Worm (Caenorhabditis elegans) whole organism, young adult: ENCODE data around the gene C17H11.1.

Experiments used
- B0035.1 ChIP-seq: sonication (generic microtip); optimal IDR thresholded peaks from 2 replicates; lab custom pipeline; 2016; ENCODE audit warnings: missing genetic modification characterization, mild to moderate bottlenecking, missing compliant biosample characterization, missing genotype, missing genetic modification reagents
- C06A6.2 ChIP-seq: fragments of 200-800 bp; sonication (Bioruptor generic); conservative IDR thresholded peaks from 2 replicates; pipeline ENCODE4 v1.3.6; 2022; ENCODE audit warnings: missing genetic modification characterization, missing compliant biosample characterization
- D2030.7 ChIP-seq: fragments of 200-800 bp; sonication (Bioruptor generic); IDR thresholded peaks from 2 replicates; pipeline ENCODE4 v1.3.6; 2022; ENCODE audit warnings: missing genetic modification reagents, missing genetic modification characterization, missing compliant biosample characterization
- F39B2.1 ChIP-seq: fragments of 200-800 bp; sonication (Bioruptor generic); IDR thresholded peaks from 2 replicates; pipeline ENCODE4 v1.3.6; 2022; ENCODE audit warnings: missing genetic modification reagents, missing genetic modification characterization, missing compliant biosample characterization
- T26A5.8 ChIP-seq: sonication (generic microtip); optimal IDR thresholded peaks from 2 replicates; lab custom pipeline; 2016; ENCODE audit warnings: missing genetic modification characterization, missing compliant biosample characterization
- Y53G8AR.9 ChIP-seq: fragments of 200-800 bp; sonication (Bioruptor generic); conservative IDR thresholded peaks from 2 replicates; pipeline ENCODE4 v1.3.6; 2022; ENCODE audit warnings: missing genetic modification reagents, missing genetic modification characterization, missing compliant biosample characterization
- Y67H2A.10 ChIP-seq: fragments of 200-800 bp; sonication (Bioruptor generic); conservative IDR thresholded peaks from 2 replicates; pipeline ENCODE4 v1.3.6; 2022; ENCODE audit warnings: missing genetic modification reagents, missing genetic modification characterization, missing compliant biosample characterization
- ZK185.1 ChIP-seq: sonication (generic microtip); optimal IDR thresholded peaks from 2 replicates; lab custom pipeline; 2016; ENCODE audit warnings: mild to moderate bottlenecking, missing genetic modification characterization, missing compliant biosample characterization; ENCODE audit not compliant: poor library complexity, severe bottlenecking
- akir-1 ChIP-seq: fragments of 200-800 bp; sonication (Bioruptor generic); optimal IDR thresholded peaks from 2 replicates; lab custom pipeline; 2018; ENCODE audit warnings: mild to moderate bottlenecking, missing genetic modification characterization, moderate library complexity, missing compliant biosample characterization
- aptf-2 ChIP-seq: fragments of 200-800 bp; sonication (Bioruptor generic); conservative IDR thresholded peaks from 2 replicates; pipeline ENCODE4 v1.3.6; 2022; ENCODE audit warnings: missing genetic modification reagents, missing genetic modification characterization, missing compliant biosample characterization
- atf-7 ChIP-seq: sonication (generic microtip); optimal IDR thresholded peaks from 2 replicates; lab custom pipeline; 2017; ENCODE audit warnings: mild to moderate bottlenecking, missing genetic modification characterization, missing compliant biosample characterization
- attf-3 ChIP-seq: fragments of 200-800 bp; sonication (Bioruptor generic); conservative IDR thresholded peaks from 2 replicates; pipeline ENCODE4 v1.3.6; 2022; ENCODE audit warnings: missing genetic modification reagents, missing genetic modification characterization, missing compliant biosample characterization
- attf-5 ChIP-seq: fragments of 200-800 bp; sonication (Bioruptor generic); optimal IDR thresholded peaks from 2 replicates; lab custom pipeline; 2018; ENCODE audit warnings: mild to moderate bottlenecking, missing genetic modification characterization, missing compliant biosample characterization
- bed-2 ChIP-seq: fragments of 200-800 bp; sonication (Bioruptor generic); IDR thresholded peaks from 2 replicates; pipeline ENCODE4 v1.3.6; 2022; ENCODE audit warnings: missing genetic modification reagents, missing genetic modification characterization, missing compliant biosample characterization
- ccch-3 ChIP-seq: fragments of 200-800 bp; sonication (Bioruptor generic); optimal IDR thresholded peaks from 2 replicates; lab custom pipeline; 2018; ENCODE audit warnings: mild to moderate bottlenecking, missing genetic modification characterization, missing compliant biosample characterization
- ceh-100 ChIP-seq: fragments of 200-800 bp; sonication (Bioruptor generic); IDR thresholded peaks from 2 replicates; pipeline ENCODE4 v1.3.6; 2022; ENCODE audit warnings: missing genetic modification reagents, missing genetic modification characterization, missing compliant biosample characterization
- ceh-79 ChIP-seq: sonication (generic microtip); optimal IDR thresholded peaks from 2 replicates; lab custom pipeline; 2017; ENCODE audit warnings: mild to moderate bottlenecking, missing genetic modification characterization, missing compliant biosample characterization
- ceh-91 ChIP-seq: fragments of 200-800 bp; sonication (Bioruptor generic); IDR thresholded peaks from 2 replicates; pipeline ENCODE4 v1.3.6; 2022; ENCODE audit warnings: missing genetic modification reagents, missing genetic modification characterization, missing compliant biosample characterization
- dpff-1 ChIP-seq: sonication (generic microtip); optimal IDR thresholded peaks from 2 replicates; lab custom pipeline; 2017; ENCODE audit warnings: mild to moderate bottlenecking, missing genetic modification characterization, missing compliant biosample characterization
- dpl-1 ChIP-seq: fragments of 150-350 bp; optimal IDR thresholded peaks from 2 replicates; lab custom pipeline; 2014; ENCODE audit warnings: missing biosample characterization, missing genetic modification reagents, missing genetic modification characterization
- egl-44 ChIP-seq: fragments of 200-800 bp; sonication (Bioruptor generic); IDR thresholded peaks from 2 replicates; pipeline ENCODE4 v1.3.6; 2022; ENCODE audit warnings: missing genetic modification reagents, missing genetic modification characterization, missing compliant biosample characterization
- ekl-4 ChIP-seq: fragments of 200-800 bp; sonication (Bioruptor generic); IDR thresholded peaks from 2 replicates; pipeline ENCODE4 v1.3.6; 2022; ENCODE audit warnings: missing genetic modification reagents, missing genetic modification characterization, missing compliant biosample characterization
- ets-4 ChIP-seq: fragments of 200-800 bp; sonication (Bioruptor generic); optimal IDR thresholded peaks from 2 replicates; lab custom pipeline; 2018; ENCODE audit warnings: mild to moderate bottlenecking, missing genetic modification characterization, missing compliant biosample characterization
- hlh-26 ChIP-seq: fragments of 200-800 bp; sonication (Bioruptor generic); conservative IDR thresholded peaks from 2 replicates; pipeline ENCODE4 v1.3.6; 2022; ENCODE audit warnings: missing genetic modification reagents, missing genetic modification characterization, missing compliant biosample characterization
- hmg-20 ChIP-seq: fragments of 200-800 bp; sonication (Bioruptor generic); IDR thresholded peaks from 2 replicates; pipeline ENCODE4 v1.3.6; 2022; ENCODE audit warnings: missing genetic modification reagents, missing genetic modification characterization, missing compliant biosample characterization
- hsf-1 ChIP-seq: fragments of 200-800 bp; sonication (Bioruptor generic); IDR thresholded peaks from 2 replicates; pipeline ENCODE4 v1.3.6; 2022; ENCODE audit warnings: missing genetic modification reagents, missing genetic modification characterization, missing compliant biosample characterization
- lag-1 ChIP-seq: fragments of 200-800 bp; sonication (Bioruptor generic); IDR thresholded peaks from 2 replicates; pipeline ENCODE4 v1.3.6; 2022; ENCODE audit warnings: missing genetic modification reagents, missing genetic modification characterization, missing compliant biosample characterization
- let-526 ChIP-seq: fragments of 200-800 bp; sonication (Bioruptor generic); IDR thresholded peaks from 2 replicates; pipeline ENCODE4 v1.3.6; 2022; ENCODE audit warnings: missing genetic modification reagents, missing genetic modification characterization, missing compliant biosample characterization
- lin-26 ChIP-seq: fragments of 200-800 bp; sonication (Bioruptor generic); IDR thresholded peaks from 2 replicates; pipeline ENCODE4 v1.3.6; 2022; ENCODE audit warnings: missing genetic modification reagents, missing genetic modification characterization, missing compliant biosample characterization
- lir-1 ChIP-seq: fragments of 200-800 bp; sonication (Bioruptor generic); conservative IDR thresholded peaks from 2 replicates; pipeline ENCODE4 v1.3.6; 2022; ENCODE audit warnings: missing genetic modification reagents, missing genetic modification characterization, missing compliant biosample characterization
- lsl-1 ChIP-seq: fragments of 200-800 bp; sonication (Bioruptor generic); optimal IDR thresholded peaks from 2 replicates; lab custom pipeline; 2018; ENCODE audit warnings: mild to moderate bottlenecking, missing genetic modification characterization, moderate library complexity, missing compliant biosample characterization
- lsy-27 ChIP-seq: sonication (generic microtip); optimal IDR thresholded peaks from 2 replicates; lab custom pipeline; 2017; ENCODE audit warnings: missing genetic modification characterization, mild to moderate bottlenecking, missing compliant biosample characterization, antibody characterized with exemption, missing genotype, borderline replicate concordance; ENCODE audit not compliant: insufficient read depth
- madf-3 ChIP-seq: fragments of 200-800 bp; sonication (Bioruptor generic); IDR thresholded peaks from 2 replicates; pipeline ENCODE4 v1.3.6; 2022; ENCODE audit warnings: missing genetic modification reagents, missing genetic modification characterization, missing compliant biosample characterization
- mcd-1 ChIP-seq: fragments of 200-800 bp; sonication (Bioruptor generic); IDR thresholded peaks from 2 replicates; pipeline ENCODE4 v1.3.6; 2022; ENCODE audit warnings: missing genetic modification reagents, missing genetic modification characterization, missing compliant biosample characterization
- mel-28 ChIP-seq: sonication (generic microtip); optimal IDR thresholded peaks from 2 replicates; lab custom pipeline; 2016; ENCODE audit warnings: borderline replicate concordance, mild to moderate bottlenecking, missing genetic modification characterization, missing compliant biosample characterization
- mxl-1 ChIP-seq: sonication (generic microtip); optimal IDR thresholded peaks from 2 replicates; lab custom pipeline; 2016; ENCODE audit warnings: missing genetic modification characterization, missing compliant biosample characterization
- nfya-2 ChIP-seq: fragments of 200-800 bp; sonication (Bioruptor generic); IDR thresholded peaks from 2 replicates; pipeline ENCODE4 v1.3.6; 2022; ENCODE audit warnings: missing genetic modification reagents, missing genetic modification characterization, missing compliant biosample characterization
- nfyb-1 ChIP-seq: fragments of 200-800 bp; sonication (Bioruptor generic); IDR thresholded peaks from 2 replicates; pipeline ENCODE4 v1.3.6; 2022; ENCODE audit warnings: missing genetic modification reagents, missing genetic modification characterization, missing compliant biosample characterization
- pha-4 ChIP-seq: fragments of 150-350 bp; sonication (generic microtip); optimal IDR thresholded peaks from 2 replicates; lab custom pipeline; 2014; ENCODE audit warnings: missing biosample characterization, missing genetic modification reagents, missing genetic modification characterization
- rpc-1 ChIP-seq, 2 experiments: fragments of 150-350 bp in 1 of 2; sonication (generic microtip) in 1 of 2; optimal IDR thresholded peaks; 2 replicates each; lab custom pipeline; 2014 to 2018; ENCODE audit warnings: missing biosample characterization in 1 of 2, missing genetic modification characterization in 1 of 2, missing genetic modification reagents in 1 of 2, missing genotype in 1 of 2
- sdz-38 ChIP-seq: sonication (generic microtip); optimal IDR thresholded peaks from 2 replicates; lab custom pipeline; 2016; ENCODE audit warnings: missing genotype, missing genetic modification characterization, missing compliant biosample characterization
- sea-2 ChIP-seq: fragments of 200-800 bp; sonication (Bioruptor generic); IDR thresholded peaks from 2 replicates; pipeline ENCODE4 v1.3.6; 2022; ENCODE audit warnings: missing genetic modification characterization, missing compliant biosample characterization
- snpc-4 ChIP-seq, 5 experiments: fragments of 150-350 bp in 1 of 5; sonication (generic microtip) in 4 of 5; optimal IDR thresholded peaks; 2 replicates each; lab custom pipeline; 2014 to 2018; ENCODE audit warnings: missing genetic modification characterization in 5 of 5, missing biosample characterization in 3 of 5, antibody characterized with exemption in 2 of 5, mild to moderate bottlenecking in 2 of 5, missing compliant biosample characterization in 2 of 5, missing genotype in 2 of 5, moderate library complexity in 2 of 5, missing genetic modification reagents in 1 of 5
- tbx-9 ChIP-seq: sonication (generic microtip); optimal IDR thresholded peaks from 2 replicates; lab custom pipeline; 2016; ENCODE audit warnings: borderline replicate concordance, missing genetic modification characterization, inconsistent platforms, missing compliant biosample characterization
- tlf-1 ChIP-seq: fragments of 200-800 bp; sonication (Bioruptor generic); optimal IDR thresholded peaks from 2 replicates; lab custom pipeline; 2018; ENCODE audit warnings: mild to moderate bottlenecking, missing genetic modification characterization, missing compliant biosample characterization
- unc-130 ChIP-seq: sonication (generic microtip); optimal IDR thresholded peaks from 2 replicates; lab custom pipeline; 2016; ENCODE audit warnings: missing genetic modification reagents, missing genetic modification characterization, missing compliant biosample characterization
- xnd-1 ChIP-seq: sonication (generic microtip); optimal IDR thresholded peaks from 2 replicates; lab custom pipeline; 2016; ENCODE audit warnings: missing genotype, missing genetic modification reagents, missing genetic modification characterization, missing compliant biosample characterization
- zim-3 ChIP-seq: sonication (generic microtip); optimal IDR thresholded peaks from 2 replicates; lab custom pipeline; 2017; ENCODE audit warnings: mild to moderate bottlenecking, missing genetic modification characterization, moderate library complexity, missing compliant biosample characterization
- ztf-3 ChIP-seq: fragments of 200-800 bp; sonication (Bioruptor generic); optimal IDR thresholded peaks from 2 replicates; lab custom pipeline; 2018; ENCODE audit warnings: mild to moderate bottlenecking, missing genetic modification characterization, missing compliant biosample characterization

C17H11.1 gene

ce11 chrX:8151409-8151808, 22.3 kb upstream of the C17H11.1 start (continued):
- TF ChIP-seq F39B2.1 (GFP tag; lab: Robert Waterston, UW), result no peak
- TF ChIP-seq tbx-9, result no peak
- TF ChIP-seq ceh-79, result peak; percentile 10
- no peak for TF ChIP-seq T26A5.8 (tag; lab: Kevin White, UChicago)
- no peak for TF ChIP-seq ccch-3 (GFP tag; lab: Kevin White, UChicago)
- TF ChIP-seq B0035.1, result no peak
- TF ChIP-seq sdz-38 (tag; lab: Kevin White, UChicago), result no peak
- no peak for TF ChIP-seq ets-4
- TF ChIP-seq nfyb-1, result no peak
- TF ChIP-seq egl-44 (GFP tag; lab: Robert Waterston, UW), result no peak
- TF ChIP-seq tlf-1, result no peak
- no peak for TF ChIP-seq snpc-4 (GFP tag; optimal IDR thresholded peaks at IDR 0.05; lab: Kevin White, UChicago)
- peak in 1 of 4 experiments; percentile 53 for TF ChIP-seq snpc-4 (tag; optimal IDR thresholded peaks at IDR 0.05; lab: Kevin White, UChicago)
- TF ChIP-seq sea-2 (GFP tag; lab: Robert Waterston, UW), result no peak
- TF ChIP-seq Y53G8AR.9, result no peak
- no peak for TF ChIP-seq xnd-1 (tag; lab: Kevin White, UChicago)
- TF ChIP-seq atf-7 (tag; lab: Kevin White, UChicago), result no peak
- no peak for TF ChIP-seq lsy-27 (tag; lab: Kevin White, UChicago)
- TF ChIP-seq ceh-100, result no peak
- no peak for TF ChIP-seq zim-3 (tag; lab: Kevin White, UChicago)
- no peak for TF ChIP-seq attf-3 (GFP tag; lab: Robert Waterston, UW)
- no peak for TF ChIP-seq dpff-1
- no peak for TF ChIP-seq let-526
- no peak for TF ChIP-seq hmg-20 (GFP tag; lab: Robert Waterston, UW)
- TF ChIP-seq ceh-91 (GFP tag; lab: Robert Waterston, UW), result no peak
- TF ChIP-seq Y67H2A.10 (GFP tag; lab: Robert Waterston, UW), result no peak
- TF ChIP-seq lir-1 (GFP tag; lab: Robert Waterston, UW), result no peak
- TF ChIP-seq ekl-4 (GFP tag; lab: Robert Waterston, UW), result no peak
- TF ChIP-seq bed-2, result no peak
- TF ChIP-seq ZK185.1 (tag; lab: Kevin White, UChicago), result no peak
- no peak for TF ChIP-seq attf-5 (GFP tag; lab: Kevin White, UChicago)
- TF ChIP-seq lsl-1, result no peak
- TF ChIP-seq D2030.7, result peak; percentile 67
- no peak for TF ChIP-seq akir-1 (GFP tag; lab: Kevin White, UChicago)
- no peak for TF ChIP-seq nfya-2 (GFP tag; lab: Robert Waterston, UW)
- TF ChIP-seq madf-3, result no peak
- no peak for TF ChIP-seq hsf-1 (GFP tag; lab: Robert Waterston, UW)
- no peak for TF ChIP-seq mcd-1 (GFP tag; lab: Robert Waterston, UW)
- peak; percentile 49 for TF ChIP-seq rpc-1 (optimal IDR thresholded peaks at IDR 0.05; lab: Kevin White, UChicago)
- peak; percentile 83 for TF ChIP-seq rpc-1 (tag; optimal IDR thresholded peaks at IDR 0.05; lab: Kevin White, UChicago)
- TF ChIP-seq lin-26 (GFP tag; lab: Robert Waterston, UW), result peak; percentile 66; the same call in 1 of the 2 replicates
- TF ChIP-seq ztf-3, result no peak
- no peak for TF ChIP-seq C06A6.2 (GFP tag; lab: Robert Waterston, UW)
- no peak for TF ChIP-seq mxl-1 (tag; lab: Kevin White, UChicago)
- no peak for TF ChIP-seq lag-1
- no peak for TF ChIP-seq mel-28
- TF ChIP-seq hlh-26 (GFP tag; lab: Robert Waterston, UW), result no peak
- TF ChIP-seq unc-130 (GFP tag; lab: Kevin White, UChicago), result no peak
- no peak for TF ChIP-seq aptf-2 (GFP tag; lab: Robert Waterston, UW)
- no peak for TF ChIP-seq dpl-1
- TF ChIP-seq pha-4 (tag; lab: Kevin White, UChicago), result no peak
